Fruit fly (Drosophila melanogaster) whole organism, embryonic: ENCODE measurements around the gene Spase12.

Source experiments
- CG10267 ChIP-seq: fragments of 200-800 bp; sonication (Bioruptor generic); optimal IDR thresholded peaks from 2 replicates; lab custom pipeline; 2018; ENCODE audit warnings: missing biosample characterization, mild to moderate bottlenecking, missing genetic modification characterization, moderate library complexity
- CG10565 ChIP-seq: fragments of 200-800 bp; sonication (Bioruptor generic); optimal IDR thresholded peaks from 3 replicates; lab custom pipeline; 2016; ENCODE audit warnings: missing biosample characterization, mild to moderate bottlenecking, missing genetic modification characterization
- CG10959 ChIP-seq: fragments of 200-800 bp; sonication (Bioruptor generic); IDR thresholded peaks from 2 replicates; pipeline ENCODE4 v1.3.6; 2022; ENCODE audit warnings: missing biosample characterization, missing genetic modification characterization
- CG10979 ChIP-seq: fragments of 200-800 bp; sonication (Bioruptor generic); optimal IDR thresholded peaks from 2 replicates; lab custom pipeline; 2018; ENCODE audit warnings: missing biosample characterization, mild to moderate bottlenecking, missing genetic modification characterization, moderate library complexity
- CG11723 ChIP-seq: fragments of 200-800 bp; sonication (Bioruptor generic); optimal IDR thresholded peaks from 2 replicates; lab custom pipeline; 2017; ENCODE audit warnings: missing biosample characterization, mild to moderate bottlenecking, missing genetic modification characterization
- CG12659 ChIP-seq: fragments of 200-800 bp; sonication (Bioruptor generic); optimal IDR thresholded peaks from 3 replicates; lab custom pipeline; 2017; ENCODE audit warnings: mild to moderate bottlenecking, missing biosample characterization, missing genetic modification reagents, missing genetic modification characterization
- CG13296 ChIP-seq: fragments of 200-800 bp; sonication (Bioruptor generic); optimal IDR thresholded peaks from 3 replicates; lab custom pipeline; 2018; ENCODE audit warnings: missing biosample characterization, mild to moderate bottlenecking, missing genetic modification characterization
- CG13894 ChIP-seq: fragments of 200-800 bp; sonication (Bioruptor generic); optimal IDR thresholded peaks from 3 replicates; lab custom pipeline; 2018; ENCODE audit warnings: missing biosample characterization, mild to moderate bottlenecking, missing genetic modification characterization, moderate library complexity
- CG14050 ChIP-seq: fragments of 200-800 bp; sonication (Bioruptor generic); IDR thresholded peaks from 3 replicates; pipeline ENCODE4 v1.3.6; 2022; ENCODE audit warnings: missing biosample characterization, missing genetic modification characterization
- CG15479 ChIP-seq: fragments of 200-800 bp; sonication (Bioruptor generic); optimal IDR thresholded peaks from 3 replicates; lab custom pipeline; 2019; ENCODE audit warnings: missing biosample characterization, mild to moderate bottlenecking, missing genetic modification characterization, moderate library complexity
- CG17829 ChIP-seq: fragments of 200-800 bp; optimal IDR thresholded peaks from 2 replicates; lab custom pipeline; 2019; ENCODE audit warnings: missing biosample characterization, mild to moderate bottlenecking, missing genetic modification characterization, moderate library complexity
- CG18262 ChIP-seq: fragments of 200-800 bp; optimal IDR thresholded peaks from 3 replicates; lab custom pipeline; 2019; ENCODE audit warnings: missing biosample characterization, mild to moderate bottlenecking, missing genetic modification characterization, moderate library complexity
- CG2129 ChIP-seq: fragments of 200-800 bp; sonication (Bioruptor generic); IDR thresholded peaks from 2 replicates; pipeline ENCODE4 v1.3.6; 2022; ENCODE audit warnings: missing biosample characterization, missing genetic modification characterization; ENCODE audit not compliant: partially characterized antibody
- CG4282 ChIP-seq: fragments of 200-800 bp; sonication (Bioruptor generic); optimal IDR thresholded peaks from 2 replicates; lab custom pipeline; 2016; ENCODE audit warnings: missing biosample characterization, missing genetic modification characterization
- CG7839 ChIP-seq: fragments of 200-800 bp; sonication (Bioruptor generic); optimal IDR thresholded peaks from 3 replicates; lab custom pipeline; 2018; ENCODE audit warnings: missing biosample characterization, mild to moderate bottlenecking, missing genetic modification characterization, moderate library complexity
- CG7963 ChIP-seq: fragments of 200-800 bp; sonication (Bioruptor generic); IDR thresholded peaks from 3 replicates; pipeline ENCODE4 v1.3.6; 2022; ENCODE audit warnings: missing biosample characterization, missing genetic modification characterization; ENCODE audit not compliant: partially characterized antibody
- CG9876 ChIP-seq: fragments of 200-800 bp; sonication (Bioruptor generic); optimal IDR thresholded peaks from 2 replicates; lab custom pipeline; 2016; ENCODE audit warnings: missing biosample characterization, missing genetic modification characterization
- Camta ChIP-seq: fragments of 200-800 bp; sonication (Bioruptor generic); optimal IDR thresholded peaks from 2 replicates; lab custom pipeline; 2016; ENCODE audit warnings: missing biosample characterization, missing genetic modification characterization
- CrebB ChIP-seq: fragments of 200-800 bp; sonication (Bioruptor generic); optimal IDR thresholded peaks from 3 replicates; lab custom pipeline; 2018; ENCODE audit warnings: missing biosample characterization, mild to moderate bottlenecking, missing genetic modification characterization
- Fer3 ChIP-seq: fragments of 200-800 bp; sonication (Bioruptor generic); optimal IDR thresholded peaks from 2 replicates; lab custom pipeline; 2018; ENCODE audit warnings: missing biosample characterization, mild to moderate bottlenecking, missing genetic modification characterization, moderate library complexity
- HLH3B ChIP-seq: fragments of 200-800 bp; sonication (Bioruptor generic); IDR thresholded peaks from 2 replicates; pipeline ENCODE4 v1.3.6; 2022; ENCODE audit warnings: missing biosample characterization, missing genetic modification characterization
- Hsf ChIP-seq: fragments of 200-800 bp; sonication (Bioruptor generic); optimal IDR thresholded peaks from 3 replicates; lab custom pipeline; 2016; ENCODE audit warnings: missing biosample characterization, missing genetic modification characterization
- MBD-R2 ChIP-seq: fragments of 200-800 bp; sonication (Bioruptor generic); IDR thresholded peaks from 2 replicates; pipeline ENCODE4 v1.3.6; 2022; ENCODE audit warnings: missing biosample characterization, missing genetic modification characterization
- MESR4 ChIP-seq: fragments of 200-800 bp; sonication (Bioruptor generic); optimal IDR thresholded peaks from 2 replicates; lab custom pipeline; 2018; ENCODE audit warnings: missing biosample characterization, mild to moderate bottlenecking, missing genetic modification characterization, moderate library complexity
- NC2α ChIP-seq: fragments of 200-800 bp; sonication (Bioruptor generic); optimal IDR thresholded peaks from 2 replicates; lab custom pipeline; 2016; ENCODE audit warnings: missing biosample characterization, missing genetic modification characterization
- NFAT ChIP-seq: fragments of 200-800 bp; sonication (Bioruptor generic); IDR thresholded peaks from 2 replicates; pipeline ENCODE4 v1.3.6; 2022; ENCODE audit warnings: missing biosample characterization, missing genetic modification characterization
- NK7.1 ChIP-seq: fragments of 200-800 bp; sonication (Bioruptor generic); optimal IDR thresholded peaks from 3 replicates; lab custom pipeline; 2016; ENCODE audit warnings: missing biosample characterization, missing genetic modification characterization
- Oli ChIP-seq: fragments of 200-800 bp; sonication (Bioruptor generic); optimal IDR thresholded peaks from 2 replicates; lab custom pipeline; 2018; ENCODE audit warnings: missing biosample characterization, mild to moderate bottlenecking, missing genetic modification characterization, moderate library complexity
- Opbp ChIP-seq: fragments of 200-800 bp; sonication (Bioruptor generic); IDR thresholded peaks from 3 replicates; pipeline ENCODE4 v1.3.6; 2022; ENCODE audit warnings: missing biosample characterization, missing genetic modification characterization; ENCODE audit not compliant: partially characterized antibody
- Sin3A ChIP-seq: fragments of >200 bp; optimal IDR thresholded peaks from 2 replicates; lab custom pipeline; 2018
- Spps ChIP-seq: fragments of 200-800 bp; sonication (Bioruptor generic); optimal IDR thresholded peaks from 2 replicates; lab custom pipeline; 2018; ENCODE audit warnings: missing biosample characterization, mild to moderate bottlenecking, missing genetic modification characterization
- Usf ChIP-seq: fragments of 200-800 bp; sonication (Bioruptor generic); optimal IDR thresholded peaks from 2 replicates; lab custom pipeline; 2017; ENCODE audit warnings: missing genotype, missing biosample characterization, missing genetic modification characterization
- Vsx1 ChIP-seq: fragments of 200-800 bp; sonication (Bioruptor generic); optimal IDR thresholded peaks from 2 replicates; lab custom pipeline; 2017; ENCODE audit warnings: missing biosample characterization, mild to moderate bottlenecking, missing genetic modification characterization, missing genetic modification reagents
- ab ChIP-seq: fragments of 200-800 bp; sonication (Bioruptor generic); optimal IDR thresholded peaks from 2 replicates; lab custom pipeline; 2016; ENCODE audit warnings: missing biosample characterization, missing genetic modification characterization
- abd-A ChIP-seq: fragments of 200-800 bp; sonication (Bioruptor generic); optimal IDR thresholded peaks from 3 replicates; lab custom pipeline; 2019; ENCODE audit warnings: missing biosample characterization, mild to moderate bottlenecking, missing genetic modification characterization, moderate library complexity
- ac ChIP-seq: fragments of 200-800 bp; sonication (Bioruptor generic); optimal IDR thresholded peaks from 3 replicates; lab custom pipeline; 2017; ENCODE audit warnings: missing biosample characterization, mild to moderate bottlenecking, missing genetic modification characterization
- az2 ChIP-seq: fragments of 200-800 bp; sonication (Bioruptor generic); optimal IDR thresholded peaks from 3 replicates; lab custom pipeline; 2016; ENCODE audit warnings: missing biosample characterization, missing genetic modification characterization
- bab2 ChIP-seq: fragments of 200-800 bp; sonication (Bioruptor generic); optimal IDR thresholded peaks from 2 replicates; lab custom pipeline; 2016; ENCODE audit warnings: missing biosample characterization, missing genetic modification characterization
- en ChIP-seq: fragments of 200-800 bp; sonication (Bioruptor generic); optimal IDR thresholded peaks from 2 replicates; lab custom pipeline; 2016; ENCODE audit warnings: missing biosample characterization, missing genetic modification characterization
- gsb-n ChIP-seq: fragments of 200-800 bp; sonication (Bioruptor generic); optimal IDR thresholded peaks from 3 replicates; lab custom pipeline; 2018; ENCODE audit warnings: missing biosample characterization, mild to moderate bottlenecking, missing genetic modification characterization
- ind ChIP-seq: fragments of 200-800 bp; sonication (Bioruptor generic); optimal IDR thresholded peaks from 3 replicates; lab custom pipeline; 2016; ENCODE audit warnings: missing biosample characterization, missing genetic modification characterization
- kni ChIP-seq: fragments of 200-800 bp; sonication (Bioruptor generic); optimal IDR thresholded peaks from 3 replicates; lab custom pipeline; 2017; ENCODE audit warnings: mild to moderate bottlenecking, missing biosample characterization, missing genetic modification reagents, missing genetic modification characterization
- lmd ChIP-seq: fragments of 200-800 bp; sonication (Bioruptor generic); IDR thresholded peaks from 2 replicates; pipeline ENCODE4 v1.3.6; 2022; ENCODE audit warnings: missing biosample characterization, missing genetic modification characterization
- repo ChIP-seq: fragments of 200-800 bp; sonication (Bioruptor generic); optimal IDR thresholded peaks from 2 replicates; lab custom pipeline; 2016; ENCODE audit warnings: missing biosample characterization, missing genetic modification characterization
- ro ChIP-seq: fragments of 200-800 bp; sonication (Bioruptor generic); IDR thresholded peaks from 2 replicates; pipeline ENCODE4 v1.3.6; 2022; ENCODE audit warnings: missing biosample characterization, missing genetic modification characterization
- sc ChIP-seq, 3 experiments: fragments of >200 bp in 2 of 3; fragments of 200-800 bp in 1 of 3; sonication (Bioruptor generic) in 1 of 3; optimal IDR thresholded peaks; 2 replicates in 2 of 3; 3 replicates in 1 of 3; lab custom pipeline; 2017; ENCODE audit warnings: mild to moderate bottlenecking in 1 of 3, missing biosample characterization in 1 of 3, missing genetic modification characterization in 1 of 3, missing genetic modification reagents in 1 of 3
- slbo ChIP-seq: fragments of 200-800 bp; sonication (Bioruptor generic); IDR thresholded peaks from 2 replicates; pipeline ENCODE4 v1.3.6; 2022; ENCODE audit warnings: missing biosample characterization, missing genetic modification characterization
- tup ChIP-seq: fragments of 200-800 bp; sonication (Bioruptor generic); optimal IDR thresholded peaks from 2 replicates; lab custom pipeline; 2016; ENCODE audit warnings: missing biosample characterization, mild to moderate bottlenecking, missing genetic modification characterization, moderate library complexity
- yki ChIP-seq: fragments of >200 bp; optimal IDR thresholded peaks from 3 replicates; lab custom pipeline; 2018
- z ChIP-seq: fragments of 200-800 bp; sonication (Bioruptor generic); IDR thresholded peaks from 3 replicates; pipeline ENCODE4 v1.3.6; 2022; ENCODE audit warnings: missing biosample characterization, missing genetic modification characterization

The Spase12 gene

DNA sequence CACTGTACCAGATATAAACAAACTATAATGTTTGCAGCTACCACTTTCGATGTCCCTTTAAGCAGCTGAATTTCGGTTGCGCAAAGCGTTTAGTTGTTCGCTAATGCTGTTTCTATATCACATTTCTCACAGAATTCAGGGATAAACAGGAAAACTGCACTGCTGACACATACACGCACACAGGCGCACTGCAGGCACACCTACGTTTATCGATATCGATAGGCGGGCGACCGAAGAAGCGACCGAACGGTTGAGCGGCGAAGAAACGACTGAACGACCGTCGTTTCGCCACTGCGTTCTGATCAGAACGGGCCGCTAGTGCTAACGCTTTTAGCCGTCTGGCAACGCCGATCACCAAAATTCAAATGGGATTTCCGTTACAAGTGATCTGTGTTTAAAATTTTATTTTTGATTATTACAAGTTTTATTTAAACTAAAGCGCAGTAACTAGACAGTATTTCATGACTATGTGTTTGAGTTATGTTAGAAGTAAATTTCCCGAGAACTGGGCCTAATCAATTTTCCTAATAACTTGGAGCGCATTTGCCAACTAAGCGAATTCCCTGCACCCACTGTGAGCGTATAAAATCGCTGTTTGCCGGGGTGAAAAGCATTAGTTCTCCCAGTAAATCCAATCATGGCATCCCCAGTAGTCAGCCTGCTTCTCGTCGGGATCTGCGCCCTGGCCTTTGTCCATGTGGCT lies 2.4 kb upstream of the Spase12 start, which contains the start of the genes CG2310 and Diedel (continued):
- no peak for TF ChIP-seq repo (GFP tag; lab: Kevin White, UChicago)
- TF ChIP-seq bab2 (GFP tag; lab: Kevin White, UChicago): no peak
- no peak; the same call in 2 of the 3 replicates for TF ChIP-seq CG14050 (GFP tag; lab: Robert Waterston, UW)
- no peak for TF ChIP-seq CG9876 (GFP tag; lab: Kevin White, UChicago)
- TF ChIP-seq kni (GFP tag; lab: Kevin White, UChicago): no peak
- TF ChIP-seq CG10959: no peak
- no peak for TF ChIP-seq CG10565 (GFP tag; lab: Kevin White, UChicago)
- TF ChIP-seq gsb-n (tag; lab: Kevin White, UChicago): no peak
- peak; percentile 62 for TF ChIP-seq CG17829 (tag; lab: Kevin White, UChicago)
- TF ChIP-seq CrebB: no peak
- TF ChIP-seq NC2α (GFP tag; lab: Kevin White, UChicago): no peak
- TF ChIP-seq CG13296: no peak
- peak; percentile 22 for TF ChIP-seq ac
- peak; percentile 43; the same call in 1 of the 2 replicates for TF ChIP-seq NFAT (GFP tag; lab: Robert Waterston, UW)
- no peak for TF ChIP-seq lmd (GFP tag; lab: Robert Waterston, UW)
- TF ChIP-seq CG15479: no peak
- no peak for TF ChIP-seq ind (GFP tag; lab: Kevin White, UChicago)
- TF ChIP-seq CG7963: no peak
- TF ChIP-seq MBD-R2: peak; percentile 61
- no peak for TF ChIP-seq NK7.1
- no peak for TF ChIP-seq CG7839
- TF ChIP-seq sc (optimal IDR thresholded peaks at IDR 0.05; lab: Kevin White, UChicago): no peak
- no peak for TF ChIP-seq sc (GFP tag; optimal IDR thresholded peaks at IDR 0.05; lab: Kevin White, UChicago)
- no peak for TF ChIP-seq Hsf
- TF ChIP-seq CG11723 (GFP tag; lab: Kevin White, UChicago): no peak
- TF ChIP-seq slbo (GFP tag; lab: Robert Waterston, UW): no peak
- TF ChIP-seq CG10979 (tag; lab: Kevin White, UChicago): peak; percentile 37
- peak; percentile 77 for TF ChIP-seq Opbp (GFP tag; lab: Robert Waterston, UW)
- TF ChIP-seq yki: no peak
- TF ChIP-seq z (GFP tag; lab: Robert Waterston, UW): no peak
- TF ChIP-seq abd-A (tag; lab: Kevin White, UChicago): no peak
- no peak for TF ChIP-seq Spps (tag; lab: Kevin White, UChicago)
- TF ChIP-seq CG13894 (tag; lab: Kevin White, UChicago): no peak
- no peak for TF ChIP-seq CG4282
- TF ChIP-seq Camta (GFP tag; lab: Kevin White, UChicago): no peak
- no peak for TF ChIP-seq Usf (GFP tag; lab: Kevin White, UChicago)
- no peak for TF ChIP-seq Oli (tag; lab: Kevin White, UChicago)
- TF ChIP-seq HLH3B (GFP tag; lab: Robert Waterston, UW): no peak
- TF ChIP-seq CG2129 (GFP tag; lab: Robert Waterston, UW): 0 out of 2 replicates have a peak, but pooled peaks have one; percentile 26
- no peak for TF ChIP-seq CG18262 (tag; lab: Kevin White, UChicago)
- TF ChIP-seq Vsx1 (GFP tag; lab: Kevin White, UChicago): no peak
- no peak for TF ChIP-seq az2 (GFP tag; lab: Kevin White, UChicago)
- TF ChIP-seq ro: no peak
- TF ChIP-seq CG12659: peak; percentile 19
- peak; percentile 73 for TF ChIP-seq MESR4 (GFP tag; lab: Kevin White, UChicago)
- TF ChIP-seq Sin3A (lab: Kevin White, UChicago): peak; percentile 33
- TF ChIP-seq ab (GFP tag; lab: Kevin White, UChicago): no peak
- no peak for TF ChIP-seq en (GFP tag; lab: Kevin White, UChicago)
- TF ChIP-seq Fer3: no peak
- TF ChIP-seq tup: no peak
- peak; percentile 24 for TF ChIP-seq CG10267 (tag; lab: Kevin White, UChicago)
